Fruit fly (Drosophila melanogaster) whole organism, embryonic: ENCODE measurements around the gene Lsd-1.

ENCODE experiments used
- Ada2b ChIP-seq: fragments of 200-800 bp; sonication (Bioruptor generic); IDR thresholded peaks from 2 replicates; pipeline ENCODE4 v1.3.6; 2022; ENCODE audit warnings: missing biosample characterization, missing genetic modification characterization
- Bdp1 ChIP-seq: fragments of 200-800 bp; sonication (Bioruptor generic); optimal IDR thresholded peaks from 3 replicates; lab custom pipeline; 2016; ENCODE audit warnings: missing biosample characterization, missing genetic modification characterization
- CG12104 ChIP-seq: fragments of 200-800 bp; sonication (Bioruptor generic); optimal IDR thresholded peaks from 3 replicates; lab custom pipeline; 2016; ENCODE audit warnings: missing biosample characterization, missing genetic modification characterization
- CG14014 ChIP-seq: fragments of 200-800 bp; sonication (Bioruptor generic); IDR thresholded peaks from 2 replicates; pipeline ENCODE4 v1.3.6; 2022; ENCODE audit warnings: missing biosample characterization, missing genetic modification characterization
- CG17328 ChIP-seq: fragments of 200-800 bp; sonication (Bioruptor generic); IDR thresholded peaks from 2 replicates; pipeline ENCODE4 v1.3.6; 2022; ENCODE audit warnings: missing biosample characterization, missing genetic modification characterization
- CG18011 ChIP-seq: fragments of 200-800 bp; sonication (Bioruptor generic); optimal IDR thresholded peaks from 2 replicates; lab custom pipeline; 2017; ENCODE audit warnings: missing biosample characterization, missing genetic modification characterization, mild to moderate bottlenecking, moderate library complexity, missing genotype
- CG2129 ChIP-seq: fragments of 200-800 bp; sonication (Bioruptor generic); IDR thresholded peaks from 2 replicates; pipeline ENCODE4 v1.3.6; 2022; ENCODE audit warnings: missing biosample characterization, missing genetic modification characterization; ENCODE audit not compliant: partially characterized antibody
- CG3281 ChIP-seq: fragments of 200-800 bp; sonication (Bioruptor generic); optimal IDR thresholded peaks from 3 replicates; lab custom pipeline; 2017; ENCODE audit warnings: missing biosample characterization, mild to moderate bottlenecking, missing genetic modification characterization
- CG4854 ChIP-seq: fragments of 200-800 bp; sonication (Bioruptor generic); optimal IDR thresholded peaks from 2 replicates; lab custom pipeline; 2016; ENCODE audit warnings: missing biosample characterization, missing genetic modification characterization, inconsistent platforms
- CG5180 ChIP-seq: fragments of 200-800 bp; sonication (Bioruptor generic); optimal IDR thresholded peaks from 3 replicates; lab custom pipeline; 2017; ENCODE audit warnings: missing biosample characterization, missing genetic modification characterization, mild to moderate bottlenecking, moderate library complexity, missing genetic modification reagents
- CG6272 ChIP-seq: fragments of 200-800 bp; sonication (Bioruptor generic); IDR thresholded peaks from 2 replicates; pipeline ENCODE4 v1.3.6; 2022; ENCODE audit warnings: missing biosample characterization, missing genetic modification characterization
- CG7928 ChIP-seq: fragments of 200-800 bp; sonication (Bioruptor generic); optimal IDR thresholded peaks from 2 replicates; lab custom pipeline; 2017; ENCODE audit warnings: missing biosample characterization, mild to moderate bottlenecking, missing genetic modification characterization
- CG8281 ChIP-seq: fragments of 200-800 bp; sonication (Bioruptor generic); optimal IDR thresholded peaks from 2 replicates; lab custom pipeline; 2018; ENCODE audit warnings: missing biosample characterization, mild to moderate bottlenecking, missing genetic modification characterization, moderate library complexity
- CG8290 ChIP-seq, 3 experiments: fragments of 200-800 bp; sonication (Bioruptor generic); optimal IDR thresholded peaks; 2 replicates each; lab custom pipeline; 2016 to 2019; ENCODE audit warnings: missing biosample characterization in 3 of 3, missing genetic modification characterization in 3 of 3, mild to moderate bottlenecking in 2 of 3, moderate library complexity in 1 of 3
- CG8388 ChIP-seq: fragments of 200-800 bp; sonication (Bioruptor generic); optimal IDR thresholded peaks from 2 replicates; lab custom pipeline; 2019; ENCODE audit warnings: missing biosample characterization, mild to moderate bottlenecking, missing genetic modification characterization, moderate library complexity
- CG9437 ChIP-seq: fragments of 200-800 bp; sonication (Bioruptor generic); optimal IDR thresholded peaks from 2 replicates; lab custom pipeline; 2018; ENCODE audit warnings: missing biosample characterization, mild to moderate bottlenecking, missing genetic modification characterization
- CoRest ChIP-seq: fragments of 200-800 bp; sonication (Bioruptor generic); optimal IDR thresholded peaks from 3 replicates; lab custom pipeline; 2018; ENCODE audit warnings: missing biosample characterization, mild to moderate bottlenecking, missing genetic modification characterization, moderate library complexity
- D19A ChIP-seq: fragments of 200-800 bp; optimal IDR thresholded peaks from 3 replicates; lab custom pipeline; 2019; ENCODE audit warnings: missing biosample characterization, mild to moderate bottlenecking, missing genetic modification characterization, moderate library complexity
- Dbx ChIP-seq: fragments of 200-800 bp; sonication (Bioruptor generic); IDR thresholded peaks from 3 replicates; pipeline ENCODE4 v1.3.6; 2022; ENCODE audit warnings: missing biosample characterization, missing genetic modification characterization
- Deaf1 ChIP-seq: fragments of 200-800 bp; optimal IDR thresholded peaks from 3 replicates; lab custom pipeline; 2019; ENCODE audit warnings: missing biosample characterization, mild to moderate bottlenecking, missing genetic modification characterization, moderate library complexity
- Dfd ChIP-seq, 2 experiments: fragments of >200 bp; optimal IDR thresholded peaks; 2 replicates each; lab custom pipeline; 2017; ENCODE audit warnings: missing biosample characterization in 2 of 2, missing genetic modification characterization in 2 of 2
- Dll ChIP-seq: fragments of 200-800 bp; sonication (Bioruptor generic); IDR thresholded peaks from 4 replicates; pipeline ENCODE4 v1.3.6; 2022; ENCODE audit warnings: missing biosample characterization, missing genetic modification characterization; ENCODE audit not compliant: partially characterized antibody
- Eip74EF ChIP-seq, 2 experiments: fragments of 200-800 bp in 1 of 2; fragments of >200 bp in 1 of 2; sonication (Bioruptor generic) in 1 of 2; optimal IDR thresholded peaks; 2 replicates each; lab custom pipeline; 2017 to 2019; ENCODE audit warnings: missing biosample characterization in 2 of 2, missing genetic modification characterization in 2 of 2, mild to moderate bottlenecking in 1 of 2, moderate library complexity in 1 of 2
- Hr3 ChIP-seq: fragments of 200-800 bp; sonication (Bioruptor generic); optimal IDR thresholded peaks from 3 replicates; lab custom pipeline; 2016; ENCODE audit warnings: missing biosample characterization, missing genetic modification characterization
- Hr51 ChIP-seq, 2 experiments: fragments of 200-800 bp; sonication (Bioruptor generic); optimal IDR thresholded peaks; 2 replicates in 1 of 2; 3 replicates in 1 of 2; lab custom pipeline; 2016 to 2018; ENCODE audit warnings: missing biosample characterization in 2 of 2, missing genetic modification characterization in 2 of 2, mild to moderate bottlenecking in 1 of 2, moderate library complexity in 1 of 2
- Kr ChIP-seq: fragments of 200-800 bp; sonication (Bioruptor generic); optimal IDR thresholded peaks from 2 replicates; lab custom pipeline; 2017; ENCODE audit warnings: missing biosample characterization, mild to moderate bottlenecking, missing genetic modification characterization
- Lpt ChIP-seq: fragments of >200 bp; optimal IDR thresholded peaks from 2 replicates; lab custom pipeline; 2018; ENCODE audit warnings: missing biosample characterization, missing genetic modification characterization
- Nf-YA ChIP-seq: fragments of 200-800 bp; sonication (Bioruptor generic); IDR thresholded peaks from 2 replicates; pipeline ENCODE4 v1.3.6; 2022; ENCODE audit warnings: missing biosample characterization, missing genetic modification characterization
- Nf-YB ChIP-seq: fragments of 200-800 bp; sonication (Bioruptor generic); optimal IDR thresholded peaks from 3 replicates; lab custom pipeline; 2019; ENCODE audit warnings: missing biosample characterization, mild to moderate bottlenecking, missing genetic modification characterization, moderate library complexity
- az2 ChIP-seq: fragments of 200-800 bp; sonication (Bioruptor generic); optimal IDR thresholded peaks from 3 replicates; lab custom pipeline; 2016; ENCODE audit warnings: missing biosample characterization, missing genetic modification characterization
- cas ChIP-seq: fragments of 200-800 bp; sonication (Bioruptor generic); IDR thresholded peaks from 2 replicates; pipeline ENCODE4 v1.3.6; 2022; ENCODE audit warnings: missing biosample characterization, missing genetic modification characterization
- chm ChIP-seq: fragments of 200-800 bp; sonication (Bioruptor generic); IDR thresholded peaks from 2 replicates; pipeline ENCODE4 v1.3.6; 2022; ENCODE audit warnings: missing biosample characterization, missing genetic modification characterization
- croc ChIP-seq: fragments of 200-800 bp; sonication (Bioruptor generic); conservative IDR thresholded peaks from 3 replicates; pipeline ENCODE4 v1.3.6; 2022; ENCODE audit warnings: missing biosample characterization, missing genetic modification characterization
- cwo ChIP-seq: fragments of 200-800 bp; sonication (Bioruptor generic); optimal IDR thresholded peaks from 3 replicates; lab custom pipeline; 2017; ENCODE audit warnings: missing biosample characterization, missing genetic modification characterization, mild to moderate bottlenecking, moderate library complexity, missing genetic modification reagents
- dati ChIP-seq: fragments of 200-800 bp; sonication (Bioruptor generic); IDR thresholded peaks from 2 replicates; pipeline ENCODE4 v1.3.6; 2022; ENCODE audit warnings: missing biosample characterization, missing genetic modification characterization
- disco-r ChIP-seq: fragments of 200-800 bp; sonication (Bioruptor generic); optimal IDR thresholded peaks from 2 replicates; lab custom pipeline; 2016; ENCODE audit warnings: missing biosample characterization, missing genetic modification characterization
- dmrt11E ChIP-seq: fragments of 200-800 bp; sonication (Bioruptor generic); optimal IDR thresholded peaks from 3 replicates; lab custom pipeline; 2018; ENCODE audit warnings: missing biosample characterization, mild to moderate bottlenecking, missing genetic modification characterization, moderate library complexity
- dysf ChIP-seq: fragments of 200-800 bp; sonication (Bioruptor generic); IDR thresholded peaks from 3 replicates; pipeline ENCODE4 v1.3.6; 2022; ENCODE audit warnings: missing biosample characterization, missing genetic modification characterization
- nerfin-1 ChIP-seq: fragments of 200-800 bp; sonication (Bioruptor generic); optimal IDR thresholded peaks from 3 replicates; lab custom pipeline; 2019; ENCODE audit warnings: missing biosample characterization, mild to moderate bottlenecking, missing genetic modification characterization, moderate library complexity
- nmo ChIP-seq: fragments of 200-800 bp; sonication (Bioruptor generic); optimal IDR thresholded peaks from 2 replicates; lab custom pipeline; 2018; ENCODE audit warnings: missing biosample characterization, mild to moderate bottlenecking, missing genetic modification characterization, moderate library complexity
- pan ChIP-seq, 4 experiments: fragments of >200 bp in 3 of 4; fragments of 200-800 bp in 1 of 4; sonication (Bioruptor generic) in 1 of 4; optimal IDR thresholded peaks in 3 of 4; IDR thresholded peaks in 1 of 4; 2 replicates each; pipeline versions ENCODE4 v1.3.6 to Lab custom; 2017 to 2022; ENCODE audit warnings: missing biosample characterization in 2 of 4, missing genetic modification characterization in 2 of 4, mixed read lengths in 1 of 4
- salm ChIP-seq: fragments of 200-800 bp; sonication (Bioruptor generic); optimal IDR thresholded peaks from 2 replicates; lab custom pipeline; 2018; ENCODE audit warnings: missing biosample characterization, mild to moderate bottlenecking, missing genetic modification characterization
- sd ChIP-seq: fragments of 200-800 bp; sonication (Bioruptor generic); optimal IDR thresholded peaks from 3 replicates; lab custom pipeline; 2018; ENCODE audit warnings: missing biosample characterization, mild to moderate bottlenecking, missing genetic modification characterization, moderate library complexity
- sim ChIP-seq: fragments of 200-800 bp; sonication (Bioruptor generic); IDR thresholded peaks from 2 replicates; pipeline ENCODE4 v1.3.6; 2022; ENCODE audit warnings: missing biosample characterization, missing genetic modification characterization
- sima ChIP-seq: fragments of 200-800 bp; sonication (Bioruptor generic); optimal IDR thresholded peaks from 2 replicates; lab custom pipeline; 2016; ENCODE audit warnings: missing biosample characterization, missing genetic modification characterization
- tna ChIP-seq: fragments of 200-800 bp; sonication (Bioruptor generic); IDR thresholded peaks from 2 replicates; pipeline ENCODE4 v1.3.6; 2022; ENCODE audit warnings: missing biosample characterization, missing genetic modification characterization; ENCODE audit not compliant: partially characterized antibody
- unpg ChIP-seq: fragments of 200-800 bp; sonication (Bioruptor generic); optimal IDR thresholded peaks from 3 replicates; lab custom pipeline; 2018; ENCODE audit warnings: missing biosample characterization, mild to moderate bottlenecking, missing genetic modification characterization, moderate library complexity

The Lsd-1 gene

DNA sequence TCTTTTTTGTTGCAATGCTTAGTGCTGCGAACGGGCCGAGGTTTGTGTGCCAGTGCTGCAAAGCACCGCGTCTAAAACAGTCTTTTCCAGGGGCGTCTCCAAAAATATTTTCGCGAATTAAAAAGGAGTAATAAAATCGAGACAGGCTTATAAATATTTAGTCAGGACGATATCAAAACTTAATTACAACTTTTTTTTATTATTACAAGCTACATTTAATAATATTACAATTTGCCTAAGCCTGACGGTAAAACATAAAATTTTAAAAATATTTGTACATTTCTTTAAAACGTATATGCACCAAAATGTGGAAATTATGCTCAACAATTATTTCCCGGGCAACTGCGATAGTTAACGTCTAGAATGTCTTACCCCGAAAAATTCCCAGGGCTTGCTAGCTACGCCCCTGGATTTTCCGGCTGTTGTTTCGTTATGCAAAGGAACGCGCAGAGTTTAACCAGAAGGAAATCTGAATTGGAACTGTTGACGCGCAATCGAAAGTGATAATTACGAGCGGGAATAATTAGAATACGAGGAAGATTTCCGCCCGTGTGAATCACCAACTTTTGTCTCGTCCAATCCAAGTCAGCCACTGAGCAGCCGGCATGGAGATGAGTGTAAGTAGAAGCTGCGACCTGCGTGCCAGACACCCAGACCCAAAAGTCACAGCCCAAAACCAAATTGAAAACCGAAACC, 5.6 kb upstream of the Lsd-1 start, which contains the start of the genes PTPMT1 and Hrd3 (continued):
- TF ChIP-seq dmrt11E (tag; lab: Kevin White, UChicago) (peak; percentile 99), croc (GFP tag; lab: Robert Waterston, UW) (peak; percentile 96), salm (tag; lab: Kevin White, UChicago) (peak; percentile 95), CG4854 (peak; percentile 97), Bdp1 (GFP tag; lab: Kevin White, UChicago) (peak; percentile 93), CG14014 (GFP tag; lab: Robert Waterston, UW) (peak; percentile 96), cas (peak; percentile 85), Kr (GFP tag; lab: Kevin White, UChicago) (peak; percentile 84), nmo (GFP tag; lab: Kevin White, UChicago) (peak; percentile 100), CoRest (peak; percentile 100), cwo (peak; percentile 97), CG18011 (GFP tag; lab: Kevin White, UChicago) (peak; percentile 92), CG12104 (GFP tag; lab: Kevin White, UChicago) (peak; percentile 99), sd (tag; lab: Kevin White, UChicago) (peak; percentile 96), CG9437 (GFP tag; lab: Kevin White, UChicago) (peak; percentile 97), Dfd (GFP tag; optimal IDR thresholded peaks at IDR 0.05; lab: Kevin White, UChicago) (peak in 1 of 2 experiments; percentile 95), disco-r (GFP tag; lab: Kevin White, UChicago) (peak; percentile 93), sim (GFP tag; lab: Robert Waterston, UW) (peak; percentile 89), dysf (GFP tag; lab: Robert Waterston, UW) (peak; percentile 98), Ada2b (GFP tag; lab: Robert Waterston, UW) (peak; percentile 92), D19A (tag; lab: Kevin White, UChicago) (peak; percentile 96), Dll (GFP tag; lab: Robert Waterston, UW) (0 out of 4 replicates have a peak, but pooled peaks have one; percentile 32), nerfin-1 (peak; percentile 98), CG7928 (GFP tag; lab: Kevin White, UChicago) (peak; percentile 82), pan (optimal IDR thresholded peaks at IDR 0.05; lab: Kevin White, UChicago) (no peak), pan (GFP tag; optimal IDR thresholded peaks at IDR 0.05 in 1 of 2, IDR thresholded peaks at IDR 0.05 in 1 of 2) (peak in 1 of 2 experiments; percentile 93), az2 (peak; percentile 99), CG6272 (GFP tag; lab: Robert Waterston, UW) (peak; percentile 95), CG8281 (tag; lab: Kevin White, UChicago) (peak; percentile 93), Hr51 (GFP tag; optimal IDR thresholded peaks at IDR 0.05; lab: Kevin White, UChicago) (peak; percentile 98 to 99), CG3281 (GFP tag; lab: Kevin White, UChicago) (peak; percentile 99), Nf-YA (GFP tag; lab: Robert Waterston, UW) (peak; percentile 83), tna (GFP tag; lab: Robert Waterston, UW) (no peak), CG5180 (GFP tag; lab: Kevin White, UChicago) (peak; percentile 92), dati (GFP tag; lab: Robert Waterston, UW) (peak; percentile 80), sima (GFP tag; lab: Kevin White, UChicago) (peak; percentile 91), CG2129 (GFP tag; lab: Robert Waterston, UW) (no peak), CG17328 (peak; percentile 94), Lpt (GFP tag; lab: Kevin White, UChicago) (no peak), chm (GFP tag; lab: Robert Waterston, UW) (peak; percentile 91), CG8290 (GFP tag; optimal IDR thresholded peaks at IDR 0.05; lab: Kevin White, UChicago) (peak; percentile 95), CG8290 (tag; optimal IDR thresholded peaks at IDR 0.05; lab: Kevin White, UChicago) (peak; percentile 85 to 96), Deaf1 (peak; percentile 86), Eip74EF (GFP tag; optimal IDR thresholded peaks at IDR 0.05; lab: Kevin White, UChicago) (peak in 1 of 2 experiments; percentile 98), unpg (peak; percentile 97), Dbx (peak; percentile 97), Nf-YB (GFP tag; lab: Kevin White, UChicago) (peak; percentile 89), Hr3 (GFP tag; lab: Kevin White, UChicago) (peak; percentile 99), CG8388 (GFP tag; lab: Kevin White, UChicago) (peak; percentile 97)
